Fruit fly (Drosophila melanogaster): ENCODE measurements around the gene FER.

DNA sequence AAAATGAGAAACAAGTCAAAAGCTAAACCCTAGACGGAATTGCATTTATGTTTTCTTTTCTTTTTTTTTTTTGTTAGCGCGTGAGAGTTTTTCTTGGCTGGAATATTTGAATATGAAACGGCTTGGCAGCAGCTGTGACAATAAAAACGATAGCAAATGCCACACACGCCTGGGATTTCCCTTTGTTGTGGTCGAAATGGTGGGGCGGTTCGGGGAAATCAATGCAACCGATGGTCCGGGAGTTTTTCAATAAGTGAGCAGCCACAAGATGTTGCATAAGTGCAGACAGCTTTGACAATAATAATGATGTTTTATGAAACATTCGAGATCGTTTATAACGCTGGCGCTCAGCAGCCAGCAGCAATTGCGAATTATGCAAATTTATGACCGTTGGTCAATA is 17.6 kb downstream of the FER start:
- TF ChIP-seq CG8478 (optimal IDR thresholded peaks at IDR 0.05) (no peak), CTCF (optimal IDR thresholded peaks at IDR 0.05) (no peak)
